Fruit fly (Drosophila melanogaster): ENCODE data around the gene CG15879.

dm6 chr3L:2158689-2159310, 10.1 kb downstream of the CG15879 start:
- TF ChIP-seq CG12104 (GFP tag; optimal IDR thresholded peaks at IDR 0.05) (peak; percentile 14), stwl (tag; optimal IDR thresholded peaks at IDR 0.05) (no peak), Usf (GFP tag; optimal IDR thresholded peaks at IDR 0.05) (no peak), CG42726 (GFP tag; IDR thresholded peaks at IDR 0.05; ENCODE audit: partially characterized antibody) (no peak), org-1 (GFP tag; optimal IDR thresholded peaks at IDR 0.05) (no peak), fru (optimal IDR thresholded peaks at IDR 0.05) (no peak), salm (tag; optimal IDR thresholded peaks at IDR 0.05) (no peak), CHES-1-like (GFP tag; optimal IDR thresholded peaks at IDR 0.05) (no peak)

Data from whole organism, embryonic.